Worm (Caenorhabditis elegans) whole organism, young adult: ENCODE data around the gene R10E11.6.

Source experiments
- Y53F4B.3 ChIP-seq: fragments of 200-800 bp; sonication (Bioruptor generic); IDR thresholded peaks from 2 replicates; pipeline ENCODE4 v1.3.6; 2022; ENCODE audit warnings: missing genetic modification reagents, missing genetic modification characterization, missing compliant biosample characterization
- die-1 ChIP-seq: sonication (generic microtip); optimal IDR thresholded peaks from 2 replicates; lab custom pipeline; 2016; ENCODE audit warnings: missing genotype, mild to moderate bottlenecking, missing genetic modification characterization, missing compliant biosample characterization
- unc-62 ChIP-seq: fragments of 150-350 bp; optimal IDR thresholded peaks from 2 replicates; lab custom pipeline; 2014; ENCODE audit warnings: missing biosample characterization, missing genetic modification reagents, missing genetic modification characterization

ce11 chrIII:9817087-9817612 is 34.3 kb downstream of the R10E11.6 start, which contains the start of gene cnx-1:
- TF ChIP-seq Y53F4B.3 (GFP tag; lab: Robert Waterston, UW) (no peak), die-1 (tag; lab: Kevin White, UChicago) (no peak), unc-62 (GFP tag; lab: Kevin White, UChicago) (no peak)
